Fruit fly (Drosophila melanogaster) whole organism, embryonic: Measurements from ENCODE around the gene UQCR-C2.

Experiments
- B-H1 ChIP-seq: fragments of 200-800 bp; sonication (Bioruptor generic); IDR thresholded peaks from 3 replicates; pipeline ENCODE4 v1.3.6; 2022; ENCODE audit warnings: missing biosample characterization, missing genetic modification characterization
- BEAF-32 ChIP-seq: fragments of 200-800 bp; sonication (Bioruptor generic); optimal IDR thresholded peaks from 3 replicates; lab custom pipeline; 2017; ENCODE audit warnings: missing biosample characterization, missing genetic modification characterization, mild to moderate bottlenecking, moderate library complexity, missing genetic modification reagents
- CG1024 ChIP-seq: fragments of 200-800 bp; sonication (Bioruptor generic); IDR thresholded peaks from 2 replicates; pipeline ENCODE4 v1.3.6; 2022; ENCODE audit warnings: missing biosample characterization, missing genetic modification characterization
- CG10267 ChIP-seq: fragments of 200-800 bp; sonication (Bioruptor generic); optimal IDR thresholded peaks from 2 replicates; lab custom pipeline; 2018; ENCODE audit warnings: missing biosample characterization, mild to moderate bottlenecking, missing genetic modification characterization, moderate library complexity
- CG10462 ChIP-seq: fragments of 200-800 bp; sonication (Bioruptor generic); optimal IDR thresholded peaks from 2 replicates; lab custom pipeline; 2016; ENCODE audit warnings: missing biosample characterization, missing genetic modification characterization
- CG10959 ChIP-seq: fragments of 200-800 bp; sonication (Bioruptor generic); IDR thresholded peaks from 2 replicates; pipeline ENCODE4 v1.3.6; 2022; ENCODE audit warnings: missing biosample characterization, missing genetic modification characterization
- CG13287 ChIP-seq: fragments of 200-800 bp; sonication (Bioruptor generic); IDR thresholded peaks from 2 replicates; pipeline ENCODE4 v1.3.6; 2022; ENCODE audit warnings: missing biosample characterization, missing genetic modification characterization; ENCODE audit not compliant: partially characterized antibody
- CG13296 ChIP-seq: fragments of 200-800 bp; sonication (Bioruptor generic); optimal IDR thresholded peaks from 3 replicates; lab custom pipeline; 2018; ENCODE audit warnings: missing biosample characterization, mild to moderate bottlenecking, missing genetic modification characterization
- CG15011 ChIP-seq: fragments of 200-800 bp; sonication (Bioruptor generic); optimal IDR thresholded peaks from 3 replicates; lab custom pipeline; 2018; ENCODE audit warnings: missing biosample characterization, mild to moderate bottlenecking, missing genetic modification characterization
- CG17186 ChIP-seq: fragments of 200-800 bp; sonication (Bioruptor generic); optimal IDR thresholded peaks from 3 replicates; lab custom pipeline; 2017; ENCODE audit warnings: missing biosample characterization, missing genetic modification reagents, missing genetic modification characterization
- CG17359 ChIP-seq: fragments of 200-800 bp; sonication (Bioruptor generic); optimal IDR thresholded peaks from 3 replicates; lab custom pipeline; 2018; ENCODE audit warnings: missing biosample characterization, mild to moderate bottlenecking, missing genetic modification characterization, moderate library complexity
- CG17385 ChIP-seq: fragments of 200-800 bp; sonication (Bioruptor generic); optimal IDR thresholded peaks from 3 replicates; lab custom pipeline; 2018; ENCODE audit warnings: missing biosample characterization, mild to moderate bottlenecking, missing genetic modification characterization
- CG17568 ChIP-seq: fragments of 200-800 bp; sonication (Bioruptor generic); optimal IDR thresholded peaks from 2 replicates; lab custom pipeline; 2018; ENCODE audit warnings: missing biosample characterization, mild to moderate bottlenecking, missing genetic modification characterization, moderate library complexity
- CG2120 ChIP-seq: fragments of 200-800 bp; sonication (Bioruptor generic); optimal IDR thresholded peaks from 3 replicates; lab custom pipeline; 2016; ENCODE audit warnings: missing biosample characterization, missing genetic modification characterization
- CG2129 ChIP-seq: fragments of 200-800 bp; sonication (Bioruptor generic); IDR thresholded peaks from 2 replicates; pipeline ENCODE4 v1.3.6; 2022; ENCODE audit warnings: missing biosample characterization, missing genetic modification characterization; ENCODE audit not compliant: partially characterized antibody
- CG2202 ChIP-seq: fragments of 200-800 bp; sonication (Bioruptor generic); optimal IDR thresholded peaks from 2 replicates; lab custom pipeline; 2018; ENCODE audit warnings: missing biosample characterization, mild to moderate bottlenecking, missing genetic modification characterization
- CG2889 ChIP-seq: fragments of 200-800 bp; sonication (Bioruptor generic); IDR thresholded peaks from 3 replicates; pipeline ENCODE4 v1.3.6; 2022; ENCODE audit warnings: missing biosample characterization, missing genetic modification characterization
- CG30020 ChIP-seq: fragments of 200-800 bp; optimal IDR thresholded peaks from 2 replicates; lab custom pipeline; 2019; ENCODE audit warnings: missing biosample characterization, mild to moderate bottlenecking, missing genetic modification characterization, moderate library complexity
- CG3065 ChIP-seq: fragments of 200-800 bp; sonication (Bioruptor generic); optimal IDR thresholded peaks from 2 replicates; lab custom pipeline; 2016; ENCODE audit warnings: missing biosample characterization, missing genetic modification characterization
- CG34224 ChIP-seq: fragments of 200-800 bp; sonication (Bioruptor generic); IDR thresholded peaks from 3 replicates; pipeline ENCODE4 v1.3.6; 2022; ENCODE audit warnings: missing biosample characterization, missing genetic modification characterization; ENCODE audit not compliant: partially characterized antibody
- CG4404 ChIP-seq: fragments of 200-800 bp; sonication (Bioruptor generic); IDR thresholded peaks from 2 replicates; pipeline ENCODE4 v1.3.6; 2022; ENCODE audit warnings: missing biosample characterization, missing genetic modification characterization
- CG5953 ChIP-seq: fragments of 200-800 bp; sonication (Bioruptor generic); IDR thresholded peaks from 2 replicates; pipeline ENCODE4 v1.3.6; 2022; ENCODE audit warnings: missing biosample characterization, missing genetic modification characterization
- CG7928 ChIP-seq: fragments of 200-800 bp; sonication (Bioruptor generic); optimal IDR thresholded peaks from 2 replicates; lab custom pipeline; 2017; ENCODE audit warnings: missing biosample characterization, mild to moderate bottlenecking, missing genetic modification characterization
- CG9609 ChIP-seq: fragments of 200-800 bp; sonication (Bioruptor generic); optimal IDR thresholded peaks from 3 replicates; lab custom pipeline; 2016; ENCODE audit warnings: missing biosample characterization, missing genetic modification characterization
- Dbx ChIP-seq: fragments of 200-800 bp; sonication (Bioruptor generic); IDR thresholded peaks from 3 replicates; pipeline ENCODE4 v1.3.6; 2022; ENCODE audit warnings: missing biosample characterization, missing genetic modification characterization
- HmgZ ChIP-seq: fragments of 200-800 bp; sonication (Bioruptor generic); optimal IDR thresholded peaks from 2 replicates; lab custom pipeline; 2018; ENCODE audit warnings: missing biosample characterization, mild to moderate bottlenecking, missing genetic modification characterization
- Hr39 ChIP-seq: fragments of >200 bp; optimal IDR thresholded peaks from 2 replicates; lab custom pipeline; 2017
- MBD-R2 ChIP-seq: fragments of 200-800 bp; sonication (Bioruptor generic); IDR thresholded peaks from 2 replicates; pipeline ENCODE4 v1.3.6; 2022; ENCODE audit warnings: missing biosample characterization, missing genetic modification characterization
- Myb ChIP-seq: fragments of 200-800 bp; sonication (Bioruptor generic); optimal IDR thresholded peaks from 2 replicates; lab custom pipeline; 2016; ENCODE audit warnings: missing biosample characterization, missing genetic modification characterization
- Neu2 ChIP-seq: fragments of 200-800 bp; sonication (Bioruptor generic); optimal IDR thresholded peaks from 3 replicates; lab custom pipeline; 2016; ENCODE audit warnings: missing biosample characterization, missing genetic modification characterization, borderline replicate concordance
- NfI ChIP-seq: fragments of 200-800 bp; sonication (Bioruptor generic); optimal IDR thresholded peaks from 3 replicates; lab custom pipeline; 2018; ENCODE audit warnings: missing biosample characterization, mild to moderate bottlenecking, missing genetic modification characterization, moderate library complexity
- Ssrp ChIP-seq: fragments of 200-800 bp; sonication (Bioruptor generic); optimal IDR thresholded peaks from 2 replicates; lab custom pipeline; 2018; ENCODE audit warnings: missing biosample characterization, mild to moderate bottlenecking, missing genetic modification characterization, moderate library complexity
- YL-1 ChIP-seq: fragments of 200-800 bp; sonication (Bioruptor generic); optimal IDR thresholded peaks from 3 replicates; lab custom pipeline; 2017; ENCODE audit warnings: missing biosample characterization, mild to moderate bottlenecking, missing genetic modification characterization
- ara ChIP-seq: fragments of 200-800 bp; sonication (Bioruptor generic); IDR thresholded peaks from 2 replicates; pipeline ENCODE4 v1.3.6; 2022; ENCODE audit warnings: missing biosample characterization, missing genetic modification characterization
- bbx ChIP-seq: fragments of 200-800 bp; sonication (Bioruptor generic); IDR thresholded peaks from 2 replicates; pipeline ENCODE4 v1.3.6; 2022; ENCODE audit warnings: missing biosample characterization, missing genetic modification characterization; ENCODE audit not compliant: partially characterized antibody
- croc ChIP-seq: fragments of 200-800 bp; sonication (Bioruptor generic); conservative IDR thresholded peaks from 3 replicates; pipeline ENCODE4 v1.3.6; 2022; ENCODE audit warnings: missing biosample characterization, missing genetic modification characterization
- cwo ChIP-seq: fragments of 200-800 bp; sonication (Bioruptor generic); optimal IDR thresholded peaks from 3 replicates; lab custom pipeline; 2017; ENCODE audit warnings: missing biosample characterization, missing genetic modification characterization, mild to moderate bottlenecking, moderate library complexity, missing genetic modification reagents
- dm ChIP-seq: fragments of 200-800 bp; sonication (Bioruptor generic); optimal IDR thresholded peaks from 3 replicates; lab custom pipeline; 2016; ENCODE audit warnings: missing biosample characterization, missing genetic modification characterization
- dmrt11E ChIP-seq: fragments of 200-800 bp; sonication (Bioruptor generic); optimal IDR thresholded peaks from 3 replicates; lab custom pipeline; 2018; ENCODE audit warnings: missing biosample characterization, mild to moderate bottlenecking, missing genetic modification characterization, moderate library complexity
- dpn ChIP-seq, 2 experiments: fragments of 200-800 bp; sonication (Bioruptor generic); optimal IDR thresholded peaks; 3 replicates each; lab custom pipeline; 2016; ENCODE audit warnings: missing biosample characterization in 2 of 2, missing genetic modification characterization in 2 of 2
- dysf ChIP-seq: fragments of 200-800 bp; sonication (Bioruptor generic); IDR thresholded peaks from 3 replicates; pipeline ENCODE4 v1.3.6; 2022; ENCODE audit warnings: missing biosample characterization, missing genetic modification characterization
- ems ChIP-seq: fragments of 200-800 bp; sonication (Bioruptor generic); optimal IDR thresholded peaks from 3 replicates; lab custom pipeline; 2016; ENCODE audit warnings: missing biosample characterization, missing genetic modification characterization
- gfzf ChIP-seq: fragments of 200-800 bp; sonication (Bioruptor generic); optimal IDR thresholded peaks from 2 replicates; lab custom pipeline; 2016; ENCODE audit warnings: missing biosample characterization, mild to moderate bottlenecking, missing genetic modification characterization, moderate library complexity
- gsb ChIP-seq: fragments of 200-800 bp; sonication (Bioruptor generic); IDR thresholded peaks from 2 replicates; pipeline ENCODE4 v1.3.6; 2022; ENCODE audit warnings: missing biosample characterization, missing genetic modification characterization
- org-1 ChIP-seq: fragments of 200-800 bp; sonication (Bioruptor generic); optimal IDR thresholded peaks from 2 replicates; lab custom pipeline; 2017; ENCODE audit warnings: missing biosample characterization, missing genetic modification characterization
- salm ChIP-seq: fragments of 200-800 bp; sonication (Bioruptor generic); optimal IDR thresholded peaks from 2 replicates; lab custom pipeline; 2018; ENCODE audit warnings: missing biosample characterization, mild to moderate bottlenecking, missing genetic modification characterization
- sens ChIP-seq: fragments of 200-800 bp; sonication (Bioruptor generic); peaks from one replicate; lab custom pipeline; 2016; ENCODE audit warnings: missing biosample characterization, missing genetic modification characterization
- twi ChIP-seq: fragments of 200-800 bp; optimal IDR thresholded peaks from 2 replicates; lab custom pipeline; 2019; ENCODE audit warnings: missing biosample characterization, mild to moderate bottlenecking, missing genetic modification characterization, moderate library complexity
- usp ChIP-seq: fragments of >200 bp; optimal IDR thresholded peaks from 2 replicates; lab custom pipeline; 2017; ENCODE audit warnings: missing biosample characterization, missing genetic modification characterization
- vvl ChIP-seq: fragments of 200-800 bp; sonication (Bioruptor generic); IDR thresholded peaks from 2 replicates; pipeline ENCODE4 v1.3.6; 2022; ENCODE audit warnings: missing biosample characterization, missing genetic modification characterization
- yki ChIP-seq: fragments of >200 bp; optimal IDR thresholded peaks from 3 replicates; lab custom pipeline; 2018
- z ChIP-seq: fragments of 200-800 bp; sonication (Bioruptor generic); IDR thresholded peaks from 3 replicates; pipeline ENCODE4 v1.3.6; 2022; ENCODE audit warnings: missing biosample characterization, missing genetic modification characterization

UQCR-C2 gene

dm6 chr3L:16590860-16591259 lies 6.9 kb downstream of the UQCR-C2 start, which contains the start of gene tra (continued):
- no peak for TF ChIP-seq CG13296 (GFP tag; lab: Kevin White, UChicago)
- TF ChIP-seq dmrt11E (tag; lab: Kevin White, UChicago), result no peak
- TF ChIP-seq YL-1 (GFP tag; lab: Kevin White, UChicago), result peak; percentile 31
- peak; percentile 72 for TF ChIP-seq sens (GFP tag; lab: Kevin White, UChicago)
- no peak for TF ChIP-seq CG17385 (GFP tag; lab: Kevin White, UChicago)
- peak; percentile 45 for TF ChIP-seq CG10267 (tag; lab: Kevin White, UChicago)
- TF ChIP-seq Neu2 (GFP tag; lab: Kevin White, UChicago), result no peak
- TF ChIP-seq ems, result no peak
- no peak for TF ChIP-seq z (GFP tag; lab: Robert Waterston, UW)
- no peak for TF ChIP-seq croc
- TF ChIP-seq gfzf, result peak; percentile 82
- TF ChIP-seq vvl (GFP tag; lab: Robert Waterston, UW), result no peak
- peak; percentile 96 for TF ChIP-seq Myb (GFP tag; lab: Kevin White, UChicago)
- no peak for TF ChIP-seq Ssrp (tag; lab: Kevin White, UChicago)
- TF ChIP-seq CG2889 (GFP tag; lab: Robert Waterston, UW), result no peak
- no peak for TF ChIP-seq CG3065 (GFP tag; lab: Kevin White, UChicago)
- TF ChIP-seq cwo (GFP tag; lab: Kevin White, UChicago), result no peak
- TF ChIP-seq B-H1 (GFP tag; lab: Robert Waterston, UW), result no peak
- TF ChIP-seq twi (tag; lab: Kevin White, UChicago), result no peak
- peak; percentile 28; the same call in 1 of the 2 replicates for TF ChIP-seq CG2129
- no peak for TF ChIP-seq dysf (GFP tag; lab: Robert Waterston, UW)
- TF ChIP-seq Dbx (GFP tag; lab: Robert Waterston, UW), result no peak
- no peak for TF ChIP-seq NfI (GFP tag; lab: Kevin White, UChicago)
- no peak for TF ChIP-seq CG15011 (GFP tag; lab: Kevin White, UChicago)
- TF ChIP-seq salm (tag; lab: Kevin White, UChicago), result no peak
- TF ChIP-seq CG13287 (GFP tag; lab: Robert Waterston, UW), result peak; percentile 74
- no peak for TF ChIP-seq gsb (GFP tag; lab: Robert Waterston, UW)
- TF ChIP-seq CG30020 (tag; lab: Kevin White, UChicago), result peak; percentile 7
- no peak for TF ChIP-seq CG4404 (GFP tag; lab: Robert Waterston, UW)
- TF ChIP-seq dpn (GFP tag; optimal IDR thresholded peaks at IDR 0.05; lab: Kevin White, UChicago), result no peak
- no peak for TF ChIP-seq CG2202 (tag; lab: Kevin White, UChicago)
- TF ChIP-seq usp (GFP tag; lab: Kevin White, UChicago), result no peak
- no peak for TF ChIP-seq CG17568 (GFP tag; lab: Kevin White, UChicago)
- no peak for TF ChIP-seq CG10462 (GFP tag; lab: Kevin White, UChicago)

- peak; percentile 65; the same call in 1 of the 2 replicates for TF ChIP-seq MBD-R2 (GFP tag; lab: Robert Waterston, UW)
- TF ChIP-seq CG17186 (GFP tag; lab: Kevin White, UChicago), result peak; percentile 30
- TF ChIP-seq HmgZ (tag; lab: Kevin White, UChicago), result peak; percentile 29
- TF ChIP-seq ara (GFP tag; lab: Robert Waterston, UW), result no peak
- no peak for TF ChIP-seq CG10959
- peak; percentile 85 for TF ChIP-seq CG7928 (GFP tag; lab: Kevin White, UChicago)
- TF ChIP-seq BEAF-32 (GFP tag; lab: Kevin White, UChicago), result peak; percentile 28
- TF ChIP-seq org-1 (GFP tag; lab: Kevin White, UChicago), result no peak
- no peak for TF ChIP-seq dm (GFP tag; lab: Kevin White, UChicago)
- TF ChIP-seq yki (lab: Kevin White, UChicago), result no peak
- peak; percentile 56; the same call in 1 of the 3 replicates for TF ChIP-seq CG34224 (GFP tag; lab: Robert Waterston, UW)
- TF ChIP-seq CG9609 (GFP tag; lab: Kevin White, UChicago), result no peak
- no peak for TF ChIP-seq CG1024 (GFP tag; lab: Robert Waterston, UW)
- no peak for TF ChIP-seq CG5953
- TF ChIP-seq CG17359 (tag; lab: Kevin White, UChicago), result no peak
- no peak for TF ChIP-seq CG2120 (GFP tag; lab: Kevin White, UChicago)
- TF ChIP-seq bbx (GFP tag; lab: Robert Waterston, UW), result 0 out of 2 replicates have a peak, but pooled peaks have one; percentile 39
- peak; percentile 20 for TF ChIP-seq YL-1 (GFP tag; lab: Kevin White, UChicago)
- no peak for TF ChIP-seq Hr39 (lab: Kevin White, UChicago)
Measured at dm6 chr3L:16594922-16595518, 11.1 kb downstream of the UQCR-C2 start, which contains the start of the genes spd-2 and Apl. TSS of gene spd-2 (minus strand) at chr3L:16595014. TSS of gene Apl (plus strand) at chr3L:16595181.
